Fruit fly (Drosophila melanogaster) whole organism, embryonic: ENCODE data around the gene AsnRS.

Experiments used
- Abd-B ChIP-seq: fragments of 200-800 bp; sonication (Bioruptor generic); optimal IDR thresholded peaks from 2 replicates; lab custom pipeline; 2018; ENCODE audit warnings: missing biosample characterization, mild to moderate bottlenecking, missing genetic modification characterization, moderate library complexity
- Aef1 ChIP-seq: fragments of 200-800 bp; sonication (Bioruptor generic); IDR thresholded peaks from 3 replicates; pipeline ENCODE4 v1.3.6; 2022; ENCODE audit warnings: missing biosample characterization, missing genetic modification characterization
- CG11695 ChIP-seq: fragments of 200-800 bp; sonication (Bioruptor generic); IDR thresholded peaks from 3 replicates; pipeline ENCODE4 v1.3.6; 2022; ENCODE audit warnings: missing biosample characterization, missing genetic modification characterization
- CG12219 ChIP-seq: fragments of 200-800 bp; sonication (Bioruptor generic); optimal IDR thresholded peaks from 3 replicates; lab custom pipeline; 2018; ENCODE audit warnings: missing biosample characterization, mild to moderate bottlenecking, missing genetic modification characterization
- CG12391 ChIP-seq: fragments of 200-800 bp; sonication (Bioruptor generic); optimal IDR thresholded peaks from 3 replicates; lab custom pipeline; 2018; ENCODE audit warnings: missing biosample characterization, mild to moderate bottlenecking, missing genetic modification characterization, moderate library complexity
- CG12744 ChIP-seq: fragments of 200-800 bp; sonication (Bioruptor generic); optimal IDR thresholded peaks from 2 replicates; lab custom pipeline; 2016; ENCODE audit warnings: missing biosample characterization, missing genetic modification characterization
- CG13296 ChIP-seq: fragments of 200-800 bp; sonication (Bioruptor generic); optimal IDR thresholded peaks from 3 replicates; lab custom pipeline; 2018; ENCODE audit warnings: missing biosample characterization, mild to moderate bottlenecking, missing genetic modification characterization
- CG15011 ChIP-seq: fragments of 200-800 bp; sonication (Bioruptor generic); optimal IDR thresholded peaks from 3 replicates; lab custom pipeline; 2018; ENCODE audit warnings: missing biosample characterization, mild to moderate bottlenecking, missing genetic modification characterization
- CG15696 ChIP-seq: fragments of 200-800 bp; sonication (Bioruptor generic); optimal IDR thresholded peaks from 2 replicates; lab custom pipeline; 2019; ENCODE audit warnings: missing biosample characterization, mild to moderate bottlenecking, missing genetic modification characterization, moderate library complexity
- CG1603 ChIP-seq: fragments of 200-800 bp; sonication (Bioruptor generic); optimal IDR thresholded peaks from 2 replicates; lab custom pipeline; 2019; ENCODE audit warnings: missing biosample characterization, mild to moderate bottlenecking, missing genetic modification characterization, moderate library complexity
- CG16815 ChIP-seq: fragments of 200-800 bp; sonication (Bioruptor generic); optimal IDR thresholded peaks from 3 replicates; lab custom pipeline; 2017; ENCODE audit warnings: missing biosample characterization, mild to moderate bottlenecking, missing genetic modification characterization
- CG17361 ChIP-seq: fragments of 200-800 bp; sonication (Bioruptor generic); IDR thresholded peaks from 3 replicates; pipeline ENCODE4 v1.3.6; 2022; ENCODE audit warnings: missing biosample characterization, missing genetic modification characterization
- CG17385 ChIP-seq: fragments of 200-800 bp; sonication (Bioruptor generic); optimal IDR thresholded peaks from 3 replicates; lab custom pipeline; 2018; ENCODE audit warnings: missing biosample characterization, mild to moderate bottlenecking, missing genetic modification characterization
- CG17802 ChIP-seq: fragments of 200-800 bp; sonication (Bioruptor generic); optimal IDR thresholded peaks from 2 replicates; lab custom pipeline; 2018; ENCODE audit warnings: missing biosample characterization, mild to moderate bottlenecking, missing genetic modification characterization, moderate library complexity
- CG30431 ChIP-seq: fragments of 200-800 bp; sonication (Bioruptor generic); optimal IDR thresholded peaks from 2 replicates; lab custom pipeline; 2017; ENCODE audit warnings: missing biosample characterization, missing genetic modification characterization
- CG31441 ChIP-seq: fragments of 200-800 bp; sonication (Bioruptor generic); IDR thresholded peaks from 2 replicates; pipeline ENCODE4 v1.3.6; 2022; ENCODE audit warnings: missing biosample characterization, missing genetic modification characterization
- CG4820 ChIP-seq: fragments of 200-800 bp; sonication (Bioruptor generic); optimal IDR thresholded peaks from 3 replicates; lab custom pipeline; 2016; ENCODE audit warnings: missing biosample characterization, missing genetic modification characterization
- CG4854 ChIP-seq: fragments of 200-800 bp; sonication (Bioruptor generic); optimal IDR thresholded peaks from 2 replicates; lab custom pipeline; 2016; ENCODE audit warnings: missing biosample characterization, missing genetic modification characterization, inconsistent platforms
- CG7963 ChIP-seq: fragments of 200-800 bp; sonication (Bioruptor generic); IDR thresholded peaks from 3 replicates; pipeline ENCODE4 v1.3.6; 2022; ENCODE audit warnings: missing biosample characterization, missing genetic modification characterization; ENCODE audit not compliant: partially characterized antibody
- CG8388 ChIP-seq: fragments of 200-800 bp; sonication (Bioruptor generic); optimal IDR thresholded peaks from 2 replicates; lab custom pipeline; 2019; ENCODE audit warnings: missing biosample characterization, mild to moderate bottlenecking, missing genetic modification characterization, moderate library complexity
- CG9876 ChIP-seq: fragments of 200-800 bp; sonication (Bioruptor generic); optimal IDR thresholded peaks from 2 replicates; lab custom pipeline; 2016; ENCODE audit warnings: missing biosample characterization, missing genetic modification characterization
- CTCF ChIP-seq: fragments of 200-800 bp; sonication (Bioruptor generic); optimal IDR thresholded peaks from 2 replicates; lab custom pipeline; 2017; ENCODE audit warnings: missing biosample characterization, mild to moderate bottlenecking, missing genetic modification characterization, moderate library complexity
- D19A ChIP-seq: fragments of 200-800 bp; optimal IDR thresholded peaks from 3 replicates; lab custom pipeline; 2019; ENCODE audit warnings: missing biosample characterization, mild to moderate bottlenecking, missing genetic modification characterization, moderate library complexity
- Dip3 ChIP-seq: fragments of 200-800 bp; sonication (Bioruptor generic); optimal IDR thresholded peaks from 3 replicates; lab custom pipeline; 2016; ENCODE audit warnings: missing biosample characterization, missing genetic modification characterization
- Drgx ChIP-seq: fragments of 200-800 bp; sonication (Bioruptor generic); IDR thresholded peaks from 2 replicates; pipeline ENCODE4 v1.3.6; 2022; ENCODE audit warnings: missing biosample characterization, missing genetic modification characterization
- GATAe ChIP-seq: fragments of 200-800 bp; sonication (Bioruptor generic); conservative IDR thresholded peaks from 2 replicates; pipeline ENCODE4 v1.3.6; 2022; ENCODE audit warnings: missing biosample characterization, missing genetic modification characterization
- Hmr ChIP-seq: fragments of 200-800 bp; sonication (Bioruptor generic); optimal IDR thresholded peaks from 3 replicates; lab custom pipeline; 2017; ENCODE audit warnings: mild to moderate bottlenecking, missing biosample characterization, missing genetic modification reagents, missing genetic modification characterization
- Med ChIP-seq: fragments of 200-800 bp; sonication (Bioruptor generic); peaks from one replicate; lab custom pipeline; 2016; ENCODE audit warnings: missing biosample characterization, missing genetic modification characterization, mild to moderate bottlenecking, inconsistent platforms, moderate library complexity
- Side ChIP-seq: fragments of 200-800 bp; sonication (Bioruptor generic); optimal IDR thresholded peaks from 2 replicates; lab custom pipeline; 2016; ENCODE audit warnings: missing biosample characterization, missing genetic modification characterization
- Sox100B ChIP-seq: fragments of 200-800 bp; sonication (Bioruptor generic); optimal IDR thresholded peaks from 3 replicates; lab custom pipeline; 2018; ENCODE audit warnings: missing biosample characterization, mild to moderate bottlenecking, missing genetic modification characterization
- crc ChIP-seq: fragments of 200-800 bp; sonication (Bioruptor generic); optimal IDR thresholded peaks from 2 replicates; lab custom pipeline; 2016; ENCODE audit warnings: missing biosample characterization, missing genetic modification characterization
- crol ChIP-seq: fragments of 200-800 bp; sonication (Bioruptor generic); IDR thresholded peaks from 2 replicates; pipeline ENCODE4 v1.3.6; 2022; ENCODE audit warnings: missing biosample characterization, missing genetic modification characterization
- disco-r ChIP-seq: fragments of 200-800 bp; sonication (Bioruptor generic); optimal IDR thresholded peaks from 2 replicates; lab custom pipeline; 2016; ENCODE audit warnings: missing biosample characterization, missing genetic modification characterization
- exex ChIP-seq: fragments of 200-800 bp; sonication (Bioruptor generic); optimal IDR thresholded peaks from 4 replicates; lab custom pipeline; 2018; ENCODE audit warnings: missing biosample characterization, mild to moderate bottlenecking, missing genetic modification characterization, moderate library complexity
- fd3F ChIP-seq: fragments of 200-800 bp; sonication (Bioruptor generic); optimal IDR thresholded peaks from 2 replicates; lab custom pipeline; 2018; ENCODE audit warnings: missing biosample characterization, mild to moderate bottlenecking, missing genetic modification characterization, moderate library complexity
- fu2 ChIP-seq: fragments of 200-800 bp; sonication (Bioruptor generic); optimal IDR thresholded peaks from 2 replicates; lab custom pipeline; 2016; ENCODE audit warnings: missing biosample characterization, missing genetic modification characterization
- gcm ChIP-seq: fragments of 200-800 bp; sonication (Bioruptor generic); optimal IDR thresholded peaks from 2 replicates; lab custom pipeline; 2019; ENCODE audit warnings: missing biosample characterization, mild to moderate bottlenecking, missing genetic modification characterization, moderate library complexity
- grau ChIP-seq: fragments of 200-800 bp; optimal IDR thresholded peaks from 3 replicates; lab custom pipeline; 2019; ENCODE audit warnings: missing biosample characterization, mild to moderate bottlenecking, missing genetic modification characterization, moderate library complexity
- grn ChIP-seq: fragments of 200-800 bp; sonication (Bioruptor generic); optimal IDR thresholded peaks from 3 replicates; lab custom pipeline; 2017; ENCODE audit warnings: missing biosample characterization, missing genetic modification characterization
- hbn ChIP-seq: fragments of 200-800 bp; sonication (Bioruptor generic); IDR thresholded peaks from 2 replicates; pipeline ENCODE4 v1.3.6; 2022; ENCODE audit warnings: missing biosample characterization, missing genetic modification characterization; ENCODE audit not compliant: partially characterized antibody
- ken ChIP-seq: fragments of 200-800 bp; sonication (Bioruptor generic); IDR thresholded peaks from 3 replicates; pipeline ENCODE4 v1.3.6; 2022; ENCODE audit warnings: missing biosample characterization, missing genetic modification characterization
- lola ChIP-seq, 3 experiments: fragments of >200 bp in 2 of 3; fragments of 200-800 bp in 1 of 3; sonication (Bioruptor generic) in 1 of 3; optimal IDR thresholded peaks; 2 replicates each; lab custom pipeline; 2017 to 2019; ENCODE audit warnings: missing biosample characterization in 3 of 3, missing genetic modification characterization in 3 of 3, mild to moderate bottlenecking in 1 of 3, moderate library complexity in 1 of 3
- mirr ChIP-seq: fragments of 200-800 bp; sonication (Bioruptor generic); optimal IDR thresholded peaks from 3 replicates; lab custom pipeline; 2018; ENCODE audit warnings: missing biosample characterization, mild to moderate bottlenecking, missing genetic modification characterization
- otp ChIP-seq: fragments of 200-800 bp; sonication (Bioruptor generic); IDR thresholded peaks from 3 replicates; pipeline ENCODE4, ENCODE4 v1.3.6; 2022; ENCODE audit warnings: missing biosample characterization, missing genetic modification characterization
- pb ChIP-seq: fragments of 200-800 bp; sonication (Bioruptor generic); optimal IDR thresholded peaks from 3 replicates; lab custom pipeline; 2016; ENCODE audit warnings: missing biosample characterization, missing genetic modification characterization
- psq ChIP-seq: fragments of 200-800 bp; sonication (Bioruptor generic); optimal IDR thresholded peaks from 2 replicates; lab custom pipeline; 2017; ENCODE audit warnings: missing biosample characterization, missing genetic modification characterization
- seq ChIP-seq: fragments of 200-800 bp; sonication (Bioruptor generic); IDR thresholded peaks from 2 replicates; pipeline ENCODE4 v1.3.6; 2022; ENCODE audit warnings: missing biosample characterization, missing genetic modification characterization
- tap ChIP-seq: fragments of 200-800 bp; optimal IDR thresholded peaks from 3 replicates; lab custom pipeline; 2019; ENCODE audit warnings: missing biosample characterization, mild to moderate bottlenecking, missing genetic modification characterization, moderate library complexity
- tgo ChIP-seq: fragments of 200-800 bp; sonication (Bioruptor generic); IDR thresholded peaks from 3 replicates; pipeline ENCODE4 v1.3.6; 2022; ENCODE audit warnings: missing biosample characterization, missing genetic modification characterization
- twi ChIP-seq: fragments of 200-800 bp; optimal IDR thresholded peaks from 2 replicates; lab custom pipeline; 2019; ENCODE audit warnings: missing biosample characterization, mild to moderate bottlenecking, missing genetic modification characterization, moderate library complexity

AsnRS gene

dm6 chr2L:19163975-19164371 lies 32.2 kb upstream of the AsnRS start (continued):
- TF ChIP-seq crc (GFP tag; lab: Kevin White, UChicago) (no peak), mirr (peak; percentile 84), CG15011 (GFP tag; lab: Kevin White, UChicago) (no peak), CG4820 (GFP tag; lab: Kevin White, UChicago) (no peak), GATAe (GFP tag; lab: Robert Waterston, UW) (peak; percentile 84), Dip3 (GFP tag; lab: Kevin White, UChicago) (no peak), tgo (GFP tag; lab: Robert Waterston, UW) (no peak), CG11695 (GFP tag; lab: Robert Waterston, UW) (0 out of 3 replicates have a peak, but pooled peaks have one; percentile 40), tap (tag; lab: Kevin White, UChicago) (no peak), D19A (tag; lab: Kevin White, UChicago) (peak; percentile 96), CG1603 (tag; lab: Kevin White, UChicago) (no peak), CG17361 (no peak), CG9876 (GFP tag; lab: Kevin White, UChicago) (no peak), CG12219 (GFP tag; lab: Kevin White, UChicago) (no peak), fu2 (no peak), CG7963 (no peak), Side (GFP tag; lab: Kevin White, UChicago) (no peak), CG8388 (peak; percentile 30), CG31441 (GFP tag; lab: Robert Waterston, UW) (0 out of 2 replicates have a peak, but pooled peaks have one; percentile 19), CTCF (GFP tag; lab: Kevin White, UChicago) (no peak), CG17802 (no peak), Sox100B (GFP tag; lab: Kevin White, UChicago) (peak; percentile 42), lola (GFP tag; optimal IDR thresholded peaks at IDR 0.05; lab: Kevin White, UChicago) (no peak), fd3F (GFP tag; lab: Kevin White, UChicago) (no peak), gcm (GFP tag; lab: Kevin White, UChicago) (no peak), CG12744 (GFP tag; lab: Kevin White, UChicago) (no peak), psq (GFP tag; lab: Kevin White, UChicago) (no peak), exex (tag; lab: Kevin White, UChicago) (peak; percentile 84), grn (GFP tag; lab: Kevin White, UChicago) (peak; percentile 90), Aef1 (GFP tag; lab: Robert Waterston, UW) (no peak), pb (no peak), CG30431 (no peak), otp (GFP tag; lab: Robert Waterston, UW) (no peak), disco-r (no peak), CG4854 (no peak), Drgx (GFP tag; lab: Robert Waterston, UW) (no peak), CG16815 (GFP tag; lab: Kevin White, UChicago) (no peak)
- TF ChIP-seq, all 482 proteins: peak for 21

- 0 out of 3 replicates have a peak, but pooled peaks have one; percentile 22 for TF ChIP-seq ken (GFP tag; lab: Robert Waterston, UW)
- peak; percentile 65 for TF ChIP-seq crol (GFP tag; lab: Robert Waterston, UW)
- peak; percentile 17 for TF ChIP-seq twi
- TF ChIP-seq Hmr (GFP tag; lab: Kevin White, UChicago), result peak; percentile 18
- TF ChIP-seq grau (tag; lab: Kevin White, UChicago), result peak; percentile 86
- no peak for TF ChIP-seq CG13296 (GFP tag; lab: Kevin White, UChicago)
- no peak for TF ChIP-seq hbn
- no peak for TF ChIP-seq tgo (GFP tag; lab: Robert Waterston, UW)
- TF ChIP-seq CG12391 (tag; lab: Kevin White, UChicago), result no peak
- TF ChIP-seq Abd-B, result no peak
- TF ChIP-seq Med (GFP tag; lab: Kevin White, UChicago), result peak; percentile 77
- 0 out of 2 replicates have a peak, but pooled peaks have one; percentile 18 for TF ChIP-seq seq
- TF ChIP-seq CG17361, result peak; percentile 14; the same call in 1 of the 3 replicates
- TF ChIP-seq CG15696 (tag; lab: Kevin White, UChicago), result no peak
- peak; percentile 61 for TF ChIP-seq CG17385 (GFP tag; lab: Kevin White, UChicago)
- 0 out of 2 replicates have a peak, but pooled peaks have one; percentile 22 for TF ChIP-seq Drgx (GFP tag; lab: Robert Waterston, UW)
Observed at dm6 chr2L:19163143-19163974, 31.6 kb upstream of the AsnRS start.
